Fruit fly (Drosophila melanogaster): Measurements from ENCODE around the gene CG14718.

DNA sequence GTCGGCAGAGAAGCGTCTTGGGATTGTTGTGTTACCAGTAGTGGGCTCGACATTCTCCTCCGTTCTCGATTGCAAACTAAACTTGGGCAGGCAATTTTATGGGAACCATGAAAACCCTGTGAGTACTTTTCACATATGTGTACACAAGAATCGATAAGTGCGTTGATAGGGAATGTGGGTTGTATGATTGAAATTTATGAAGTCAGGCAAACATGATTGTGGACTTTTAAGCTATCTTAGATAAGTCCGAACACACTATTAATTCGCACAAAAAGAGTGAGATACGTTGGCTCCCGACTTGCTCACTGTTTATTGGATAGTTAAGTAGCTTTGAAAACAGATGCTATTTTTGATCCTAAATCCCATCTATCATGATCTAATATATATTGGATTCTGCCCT, 8.7 kb upstream of the CG14718 start, which contains the start of gene CG18765:
- TF ChIP-seq CG8478 (optimal IDR thresholded peaks at IDR 0.05) (no peak), CTCF (optimal IDR thresholded peaks at IDR 0.05) (no peak)

Data from S2 (cell line).